Fruit fly (Drosophila melanogaster) Kc167 (cell line): ENCODE data around the gene rdgA.

Experiments
- Myc ChIP-seq: fragments of >200 bp; optimal IDR thresholded peaks from 2 replicates; lab custom pipeline; 2017; ENCODE audit warnings: missing external identifiers
- h ChIP-seq: fragments of >200 bp; optimal IDR thresholded peaks from 3 replicates; lab custom pipeline; 2018; ENCODE audit warnings: missing external identifiers
- insv ChIP-seq: fragments of >200 bp; optimal IDR thresholded peaks from 3 replicates; lab custom pipeline; 2018; ENCODE audit warnings: missing external identifiers
- psq ChIP-seq: fragments of >200 bp; optimal IDR thresholded peaks from 2 replicates; lab custom pipeline; 2017; ENCODE audit warnings: missing external identifiers
- ttk ChIP-seq: sonication (Bioruptor generic); optimal IDR thresholded peaks from 2 replicates; lab custom pipeline; 2017; ENCODE audit warnings: missing external identifiers

DNA sequence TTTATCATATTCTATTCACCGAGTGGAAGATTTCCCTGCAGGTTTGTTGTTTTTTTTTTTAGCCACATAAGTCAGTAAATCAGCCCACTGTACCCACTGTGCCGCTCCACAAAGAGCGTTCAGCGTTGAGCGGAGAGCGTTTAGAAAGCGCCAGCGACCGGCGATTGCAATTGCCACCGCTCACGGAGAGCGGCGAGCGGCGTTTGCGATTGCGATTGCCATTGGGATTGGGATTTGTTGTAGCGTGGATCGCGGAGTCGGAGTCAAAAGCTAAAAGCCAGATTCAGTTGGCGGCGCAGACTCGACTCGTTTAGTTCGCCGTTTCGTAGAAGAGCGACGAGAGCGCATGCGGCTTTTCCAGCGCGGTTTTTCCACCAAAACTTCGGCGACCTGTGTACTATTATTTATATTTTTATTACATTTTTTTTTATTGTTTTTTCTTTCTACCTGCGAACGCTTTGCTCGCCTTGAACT, 123.1 kb downstream of the rdgA start, which contains the start of gene Nost:
- no peak for TF ChIP-seq psq (lab: Kevin White, UChicago)
- no peak for TF ChIP-seq h
- TF ChIP-seq insv, result no peak
- no peak for TF ChIP-seq ttk
- TF ChIP-seq Myc (lab: Kevin White, UChicago), result no peak
